Worm (Caenorhabditis elegans) whole organism, L3 larva: ENCODE results near the gene W03F9.11.

Source experiments
- R02D3.7 ChIP-seq: fragments of 150-350 bp; optimal IDR thresholded peaks from 2 replicates; lab custom pipeline; 2014; ENCODE audit warnings: missing biosample characterization, missing genetic modification characterization
- aly-2 ChIP-seq: fragments of 150-350 bp; optimal IDR thresholded peaks from 2 replicates; lab custom pipeline; 2014; ENCODE audit warnings: missing biosample characterization, missing genetic modification characterization
- ceh-16 ChIP-seq: sonication (generic microtip); optimal IDR thresholded peaks from 2 replicates; lab custom pipeline; 2017; ENCODE audit warnings: missing biosample characterization, missing genetic modification characterization
- ceh-28 ChIP-seq: fragments of 150-350 bp; optimal IDR thresholded peaks from 2 replicates; lab custom pipeline; 2014; ENCODE audit warnings: missing biosample characterization, missing genetic modification reagents, missing genetic modification characterization
- ceh-82 ChIP-seq: fragments of 150-350 bp; optimal IDR thresholded peaks from 2 replicates; lab custom pipeline; 2014; ENCODE audit warnings: missing biosample characterization, missing genetic modification characterization
- ceh-9 ChIP-seq: sonication (generic microtip); optimal IDR thresholded peaks from 2 replicates; lab custom pipeline; 2018; ENCODE audit warnings: missing biosample characterization, missing genetic modification characterization
- daf-12 ChIP-seq: fragments of 150-350 bp; optimal IDR thresholded peaks from 2 replicates; lab custom pipeline; 2014; ENCODE audit warnings: missing biosample characterization, missing genetic modification reagents, missing genetic modification characterization
- egl-27 ChIP-seq: sonication (generic microtip); optimal IDR thresholded peaks from 4 replicates; lab custom pipeline; 2017; ENCODE audit warnings: missing biosample characterization, missing genetic modification reagents, missing genetic modification characterization
- egl-5 ChIP-seq: fragments of 150-350 bp; optimal IDR thresholded peaks from 2 replicates; lab custom pipeline; 2017; ENCODE audit warnings: missing biosample characterization, missing genetic modification reagents, missing genetic modification characterization, inconsistent platforms
- elt-1 ChIP-seq: fragments of 150-350 bp; optimal IDR thresholded peaks from 2 replicates; lab custom pipeline; 2014; ENCODE audit warnings: missing biosample characterization, missing genetic modification characterization
- elt-2 ChIP-seq: sonication (generic microtip); optimal IDR thresholded peaks from 2 replicates; lab custom pipeline; 2016; ENCODE audit warnings: missing genetic modification reagents, mild to moderate bottlenecking, missing genetic modification characterization, missing compliant biosample characterization
- fkh-10 ChIP-seq: sonication (generic microtip); optimal IDR thresholded peaks from 2 replicates; lab custom pipeline; 2017; ENCODE audit warnings: missing biosample characterization, missing genetic modification reagents, missing genetic modification characterization
- fkh-2 ChIP-seq: fragments of 150-350 bp; optimal IDR thresholded peaks from 2 replicates; lab custom pipeline; 2014; ENCODE audit warnings: missing biosample characterization, missing genetic modification reagents, missing genetic modification characterization
- fos-1 ChIP-seq: fragments of 150-350 bp; optimal IDR thresholded peaks from 2 replicates; lab custom pipeline; 2014; ENCODE audit warnings: missing biosample characterization, missing genetic modification characterization
- hmg-11 ChIP-seq: sonication (generic microtip); optimal IDR thresholded peaks from 2 replicates; lab custom pipeline; 2016; ENCODE audit warnings: missing genetic modification characterization, missing compliant biosample characterization
- jun-1 ChIP-seq: fragments of 150-350 bp; optimal IDR thresholded peaks from 2 replicates; lab custom pipeline; 2014; ENCODE audit warnings: missing biosample characterization, missing genetic modification reagents, missing genetic modification characterization
- lin-15B ChIP-seq: fragments of 150-350 bp; optimal IDR thresholded peaks from 2 replicates; lab custom pipeline; 2014; ENCODE audit warnings: missing biosample characterization, missing genetic modification characterization
- lin-39 ChIP-seq: fragments of 150-350 bp; optimal IDR thresholded peaks from 2 replicates; lab custom pipeline; 2018; ENCODE audit warnings: missing biosample characterization, missing genetic modification reagents, missing genetic modification characterization
- mdl-1 ChIP-seq: fragments of 150-350 bp; optimal IDR thresholded peaks from 2 replicates; lab custom pipeline; 2014; ENCODE audit warnings: missing biosample characterization, missing genetic modification characterization
- nfya-1 ChIP-seq: sonication (generic microtip); optimal IDR thresholded peaks from 2 replicates; lab custom pipeline; 2017; ENCODE audit warnings: missing genetic modification characterization, mild to moderate bottlenecking, missing compliant biosample characterization, antibody characterized with exemption, moderate library complexity; ENCODE audit not compliant: insufficient read depth
- nhr-23 ChIP-seq: fragments of 150-350 bp; optimal IDR thresholded peaks from 2 replicates; lab custom pipeline; 2014; ENCODE audit warnings: missing biosample characterization, missing genetic modification reagents, missing genetic modification characterization
- nhr-237 ChIP-seq: fragments of 150-350 bp; optimal IDR thresholded peaks from 2 replicates; lab custom pipeline; 2014; ENCODE audit warnings: missing biosample characterization, missing genetic modification characterization
- nhr-25 ChIP-seq: sonication (generic microtip); optimal IDR thresholded peaks from 2 replicates; lab custom pipeline; 2017; ENCODE audit warnings: missing biosample characterization, missing genetic modification characterization
- nhr-28 ChIP-seq: fragments of 150-350 bp; optimal IDR thresholded peaks from 2 replicates; lab custom pipeline; 2014; ENCODE audit warnings: missing biosample characterization, missing genetic modification characterization
- nhr-43 ChIP-seq: sonication (generic microtip); optimal IDR thresholded peaks from 2 replicates; lab custom pipeline; 2016; ENCODE audit warnings: mild to moderate bottlenecking, missing genetic modification characterization, missing compliant biosample characterization; ENCODE audit not compliant: poor library complexity, severe bottlenecking
- nhr-67 ChIP-seq: fragments of 150-350 bp; optimal IDR thresholded peaks from 2 replicates; lab custom pipeline; 2014; ENCODE audit warnings: missing biosample characterization, missing genetic modification characterization
- nhr-76 ChIP-seq: fragments of 150-350 bp; sonication (generic microtip); optimal IDR thresholded peaks from 5 replicates; lab custom pipeline; 2014; ENCODE audit warnings: missing biosample characterization, missing genetic modification characterization
- nhr-77 ChIP-seq: fragments of 150-350 bp; optimal IDR thresholded peaks from 2 replicates; lab custom pipeline; 2014; ENCODE audit warnings: missing biosample characterization, missing genetic modification characterization
- pha-4 ChIP-seq: fragments of 150-350 bp; optimal IDR thresholded peaks from 2 replicates; lab custom pipeline; 2014; ENCODE audit warnings: missing biosample characterization, missing genetic modification reagents, missing genetic modification characterization
- sea-2 ChIP-seq: fragments of 150-350 bp; sonication (generic microtip); optimal IDR thresholded peaks from 4 replicates; lab custom pipeline; 2014; ENCODE audit warnings: missing biosample characterization, missing genetic modification reagents, missing genetic modification characterization
- snpc-4 ChIP-seq: fragments of 150-350 bp; optimal IDR thresholded peaks from 2 replicates; lab custom pipeline; 2014; ENCODE audit warnings: missing biosample characterization, missing genetic modification characterization
- tbx-2 ChIP-seq: sonication (generic microtip); optimal IDR thresholded peaks from 2 replicates; lab custom pipeline; 2016; ENCODE audit warnings: mild to moderate bottlenecking, missing genetic modification characterization, missing compliant biosample characterization
- unc-62 ChIP-seq: fragments of 150-350 bp; sonication (generic microtip); optimal IDR thresholded peaks from 4 replicates; lab custom pipeline; 2014; ENCODE audit warnings: missing biosample characterization, missing genetic modification reagents, missing genetic modification characterization
- zag-1 ChIP-seq: fragments of 150-350 bp; optimal IDR thresholded peaks from 2 replicates; lab custom pipeline; 2014; ENCODE audit warnings: missing biosample characterization, missing genetic modification characterization
- ztf-4 ChIP-seq: fragments of 150-350 bp; optimal IDR thresholded peaks from 2 replicates; lab custom pipeline; 2014; ENCODE audit warnings: missing biosample characterization, missing genetic modification characterization

W03F9.11 gene

DNA sequence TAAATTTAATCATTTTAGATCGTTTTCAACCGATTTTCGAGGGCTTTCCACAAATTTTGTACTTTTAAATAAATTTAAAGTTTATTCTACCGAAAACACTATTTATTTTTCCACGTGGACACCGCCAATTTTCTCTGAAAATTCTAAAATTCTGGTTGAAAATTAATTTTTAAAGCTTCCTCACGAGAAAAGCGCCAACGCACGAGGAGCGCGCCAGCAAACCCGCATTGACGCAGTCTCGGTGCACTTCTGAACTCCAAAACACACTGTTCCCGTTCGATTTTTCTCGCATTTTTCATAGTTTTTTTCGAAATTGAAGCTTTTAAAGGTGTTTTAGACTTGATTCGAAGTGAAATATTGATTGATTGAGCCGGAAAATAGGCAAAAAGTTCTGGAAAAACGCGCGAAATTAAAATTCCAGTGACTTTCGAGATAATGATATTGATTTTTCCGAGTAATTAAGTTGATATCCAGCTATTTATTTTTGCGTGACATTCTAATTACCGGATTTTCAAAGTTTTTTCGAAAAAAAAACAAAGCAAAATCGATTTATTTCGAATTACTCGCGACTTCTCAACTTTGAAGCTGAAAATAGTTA, 35.8 kb upstream of the W03F9.11 start, which contains the start of gene cul-3:
cul-3 (plus strand) TSS at position 548 of the 598 bp plus-strand sequence.
- TF ChIP-seq pha-4 (tag; lab: Kevin White, UChicago) (peak; percentile 49), daf-12 (no peak), jun-1 (tag; lab: Kevin White, UChicago) (peak; percentile 45), nhr-77 (tag; lab: Kevin White, UChicago) (no peak), lin-15B (tag; lab: Kevin White, UChicago) (peak; percentile 60), snpc-4 (tag; lab: Kevin White, UChicago) (peak; percentile 26), nhr-23 (peak; percentile 26), nhr-76 (tag; lab: Kevin White, UChicago) (no peak), R02D3.7 (tag; lab: Kevin White, UChicago) (peak; percentile 23), ceh-28 (tag; lab: Kevin White, UChicago) (peak; percentile 42), nfya-1 (peak; percentile 65), lin-39 (tag; lab: Kevin White, UChicago) (peak; percentile 30), nhr-25 (tag; lab: Kevin White, UChicago) (peak; percentile 44), hmg-11 (tag; lab: Kevin White, UChicago) (peak; percentile 82)

DNA sequence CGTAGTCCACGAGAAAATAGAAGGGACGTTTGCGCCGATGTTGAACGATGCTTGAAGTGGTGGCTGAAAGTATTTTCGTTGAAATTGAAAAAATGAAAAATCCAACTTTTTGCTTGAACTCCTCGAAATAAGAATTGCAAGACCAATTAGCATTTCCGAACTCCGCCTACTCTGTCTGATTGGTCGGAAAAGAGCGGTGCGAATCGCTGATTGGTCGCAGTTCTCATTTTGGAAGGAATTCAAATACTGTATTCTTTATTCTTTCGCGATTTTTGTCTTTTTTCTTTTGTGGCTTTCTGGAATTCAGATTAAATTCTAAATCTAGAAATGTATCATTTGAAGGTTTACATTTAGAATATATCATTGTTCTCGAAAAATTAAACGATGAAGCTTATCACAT, 33.4 kb upstream of the W03F9.11 start:
- TF ChIP-seq fkh-2 (tag; lab: Kevin White, UChicago) = no peak
- no peak for TF ChIP-seq egl-5 (tag; lab: Kevin White, UChicago)
- TF ChIP-seq ceh-9 = no peak
- peak; percentile 56 for TF ChIP-seq nfya-1
- no peak for TF ChIP-seq nhr-25 (tag; lab: Kevin White, UChicago)
- no peak for TF ChIP-seq ceh-16 (tag; lab: Kevin White, UChicago)
- TF ChIP-seq nhr-67 (tag; lab: Kevin White, UChicago) = no peak
- no peak for TF ChIP-seq nhr-28

DNA sequence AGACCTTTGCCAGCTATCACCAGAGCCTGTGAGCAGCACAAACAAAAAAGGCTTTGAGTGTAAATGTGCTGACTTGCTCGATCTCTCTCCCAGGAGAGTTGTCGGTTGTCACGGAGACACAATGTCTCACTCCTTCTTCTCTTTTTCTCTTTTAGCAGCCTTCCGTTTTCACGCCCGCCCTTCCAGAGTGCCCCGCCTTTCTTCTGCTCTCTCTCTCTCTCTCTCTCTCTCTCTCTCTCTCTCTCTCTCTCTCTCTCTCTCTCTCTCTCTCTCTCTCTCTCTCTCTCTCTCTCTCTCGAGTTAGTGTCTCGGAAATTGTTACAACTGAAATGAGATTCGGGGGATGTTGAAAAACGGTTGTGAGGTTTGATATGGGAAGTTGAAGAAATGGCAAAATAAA, 32.3 kb upstream of the W03F9.11 start:
- no peak for TF ChIP-seq ceh-82 (tag; lab: Kevin White, UChicago)
- peak; percentile 8 for TF ChIP-seq nfya-1
- TF ChIP-seq mdl-1 (tag; lab: Kevin White, UChicago) = no peak
- no peak for TF ChIP-seq elt-2 (tag; lab: Kevin White, UChicago)
- no peak for TF ChIP-seq sea-2 (GFP tag; lab: Kevin White, UChicago)

DNA sequence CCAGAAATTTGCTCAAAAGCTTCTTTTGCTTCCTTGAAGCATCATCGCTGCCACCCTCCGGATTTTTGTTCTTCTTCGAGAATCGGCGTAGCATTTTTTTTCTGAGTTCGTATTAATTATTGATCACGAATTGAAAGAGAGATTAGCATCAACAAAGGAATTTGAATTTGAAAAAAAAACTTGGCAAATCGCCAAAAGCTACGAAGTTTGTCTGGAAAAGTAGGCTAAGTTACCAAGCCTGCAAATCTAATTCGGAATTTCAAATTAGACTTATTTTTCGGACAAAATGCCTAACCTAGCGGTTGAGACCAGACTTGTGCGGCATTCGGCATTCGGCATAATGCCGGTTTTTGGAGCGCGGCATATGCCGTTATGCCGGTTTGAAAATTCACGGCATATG, 31.0 kb upstream of the W03F9.11 start, which contains the start of gene cfap-36:
cfap-36 (minus strand) TSS at position 101 of the 400 bp plus-strand sequence.
- TF ChIP-seq nhr-43 (tag; lab: Kevin White, UChicago) (no peak), nhr-237 (tag; lab: Kevin White, UChicago) (no peak), nhr-67 (tag; lab: Kevin White, UChicago) (no peak), nhr-23 (no peak), egl-5 (tag; lab: Kevin White, UChicago) (no peak), tbx-2 (no peak), ztf-4 (no peak), pha-4 (tag; lab: Kevin White, UChicago) (no peak), snpc-4 (tag; lab: Kevin White, UChicago) (no peak), zag-1 (tag; lab: Kevin White, UChicago) (no peak), lin-15B (tag; lab: Kevin White, UChicago) (no peak), fos-1 (no peak), ceh-9 (no peak)

DNA sequence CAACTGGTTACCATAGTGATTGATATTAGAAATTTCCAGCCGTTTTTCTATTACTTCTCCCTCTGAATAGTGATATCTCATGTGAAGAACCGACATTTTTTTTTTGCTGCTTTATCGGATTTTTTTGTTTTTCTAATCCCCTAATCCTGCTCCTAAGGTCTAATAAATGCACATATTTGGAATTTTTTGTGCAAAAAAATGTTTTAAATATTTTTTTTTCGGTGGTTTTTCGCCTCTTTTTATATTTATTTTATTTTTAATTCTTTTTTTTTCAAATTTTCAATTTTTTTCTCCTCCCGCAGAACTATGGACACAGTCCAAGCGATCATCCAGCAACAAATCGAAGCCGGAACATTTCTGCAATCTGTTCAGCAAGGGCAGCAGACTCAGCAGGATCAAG, 25.5 kb upstream of the W03F9.11 start, which contains the start of gene Y108G3AL.2:
Y108G3AL.2 (plus strand) TSS at position 301 of the 400 bp plus-strand sequence.
- TF ChIP-seq elt-1 (tag; lab: Kevin White, UChicago) (no peak), egl-27 (tag; lab: Kevin White, UChicago) (no peak), ceh-28 (tag; lab: Kevin White, UChicago) (no peak), ceh-9 (no peak), nhr-237 (tag; lab: Kevin White, UChicago) (no peak), hmg-11 (tag; lab: Kevin White, UChicago) (no peak), unc-62 (no peak), aly-2 (tag; lab: Kevin White, UChicago) (no peak), pha-4 (tag; lab: Kevin White, UChicago) (no peak), nhr-28 (no peak), fkh-10 (GFP tag; lab: Kevin White, UChicago) (no peak), sea-2 (GFP tag; lab: Kevin White, UChicago) (no peak), jun-1 (tag; lab: Kevin White, UChicago) (no peak), ztf-4 (no peak)
